Worm (Caenorhabditis elegans) whole organism, mixed stage, embryonic: ENCODE measurements around the gene col-165.
A peak's percentile ranks its signal among the peaks of the same experiment; 100 is the strongest.

ENCODE experiments used
- M03D4.4 ChIP-seq: sonication (generic microtip); optimal IDR thresholded peaks from 2 replicates; lab custom pipeline; 2017; ENCODE audit warnings: mild to moderate bottlenecking, missing genetic modification characterization, missing compliant biosample characterization
- bed-3 ChIP-seq: fragments of 200-800 bp; sonication (Bioruptor generic); optimal IDR thresholded peaks from 3 replicates; lab custom pipeline; 2018; ENCODE audit warnings: mild to moderate bottlenecking, missing genetic modification characterization, moderate library complexity, missing compliant biosample characterization
- blmp-1 ChIP-seq: fragments of 150-350 bp; optimal IDR thresholded peaks from 2 replicates; lab custom pipeline; 2014; ENCODE audit warnings: missing biosample characterization, missing genetic modification characterization
- ceh-39 ChIP-seq: fragments of 150-350 bp; optimal IDR thresholded peaks from 2 replicates; lab custom pipeline; 2014; ENCODE audit warnings: missing biosample characterization, missing genetic modification characterization
- ceh-43 ChIP-seq: fragments of 200-800 bp; sonication (Bioruptor generic); optimal IDR thresholded peaks from 2 replicates; lab custom pipeline; 2018; ENCODE audit warnings: mild to moderate bottlenecking, missing genetic modification characterization, moderate library complexity, missing compliant biosample characterization
- ceh-83 ChIP-seq: fragments of 200-800 bp; sonication (Bioruptor generic); optimal IDR thresholded peaks from 2 replicates; lab custom pipeline; 2018; ENCODE audit warnings: mild to moderate bottlenecking, missing genetic modification characterization, missing compliant biosample characterization
- ces-1 ChIP-seq: fragments of 150-350 bp; optimal IDR thresholded peaks from 2 replicates; lab custom pipeline; 2014; ENCODE audit warnings: missing biosample characterization, missing genetic modification reagents, missing genetic modification characterization
- cnd-1 ChIP-seq: fragments of 200-800 bp; sonication (Bioruptor generic); optimal IDR thresholded peaks from 2 replicates; lab custom pipeline; 2018; ENCODE audit warnings: mild to moderate bottlenecking, missing genetic modification characterization, missing compliant biosample characterization
- drap-1 ChIP-seq: fragments of 200-800 bp; sonication (Bioruptor generic); optimal IDR thresholded peaks from 3 replicates; lab custom pipeline; 2018; ENCODE audit warnings: mild to moderate bottlenecking, missing genetic modification characterization, missing compliant biosample characterization
- elt-1 ChIP-seq: sonication (generic microtip); optimal IDR thresholded peaks from 2 replicates; lab custom pipeline; 2017; ENCODE audit warnings: missing genetic modification characterization, mild to moderate bottlenecking, missing compliant biosample characterization, antibody characterized with exemption, moderate library complexity, borderline replicate concordance; ENCODE audit not compliant: insufficient read depth
- elt-3 ChIP-seq: fragments of 150-350 bp; optimal IDR thresholded peaks from 2 replicates; lab custom pipeline; 2014; ENCODE audit warnings: missing biosample characterization, missing genetic modification characterization
- flh-1 ChIP-seq: fragments of 200-800 bp; sonication (Bioruptor generic); optimal IDR thresholded peaks from 2 replicates; lab custom pipeline; 2018; ENCODE audit warnings: mild to moderate bottlenecking, missing genetic modification characterization, moderate library complexity, missing compliant biosample characterization
- ham-2 ChIP-seq: fragments of 200-800 bp; sonication (Bioruptor generic); optimal IDR thresholded peaks from 2 replicates; lab custom pipeline; 2018; ENCODE audit warnings: mild to moderate bottlenecking, missing genetic modification characterization, missing compliant biosample characterization
- hlh-1 ChIP-seq: fragments of 150-350 bp; optimal IDR thresholded peaks from 2 replicates; lab custom pipeline; 2014; ENCODE audit warnings: missing biosample characterization, missing genetic modification reagents, missing genetic modification characterization
- lin-13 ChIP-seq: fragments of 150-350 bp; optimal IDR thresholded peaks from 2 replicates; lab custom pipeline; 2014; ENCODE audit warnings: missing biosample characterization, missing genetic modification characterization
- lin-32 ChIP-seq: fragments of 200-800 bp; sonication (Bioruptor generic); optimal IDR thresholded peaks from 2 replicates; lab custom pipeline; 2018; ENCODE audit warnings: mild to moderate bottlenecking, missing genetic modification characterization, missing compliant biosample characterization
- lsy-2 ChIP-seq: fragments of 150-350 bp; optimal IDR thresholded peaks from 2 replicates; lab custom pipeline; 2014; ENCODE audit warnings: missing biosample characterization, missing genetic modification characterization
- mab-5 ChIP-seq: fragments of 150-350 bp; optimal IDR thresholded peaks from 2 replicates; lab custom pipeline; 2014; ENCODE audit warnings: missing biosample characterization, missing genetic modification characterization
- mep-1 ChIP-seq: fragments of 150-350 bp; optimal IDR thresholded peaks from 2 replicates; lab custom pipeline; 2017; ENCODE audit warnings: missing biosample characterization, missing genetic modification reagents, missing genetic modification characterization, inconsistent platforms
- mls-2 ChIP-seq: sonication (generic microtip); optimal IDR thresholded peaks from 2 replicates; lab custom pipeline; 2016; ENCODE audit warnings: mild to moderate bottlenecking, missing genetic modification characterization, moderate library complexity, missing compliant biosample characterization
- nhr-12 ChIP-seq: fragments of 150-350 bp; optimal IDR thresholded peaks from 2 replicates; lab custom pipeline; 2014; ENCODE audit warnings: missing biosample characterization, missing genetic modification characterization
- nhr-2 ChIP-seq: fragments of 150-350 bp; optimal IDR thresholded peaks from 2 replicates; lab custom pipeline; 2014; ENCODE audit warnings: missing biosample characterization, missing genetic modification characterization
- nhr-237 ChIP-seq: fragments of 150-350 bp; optimal IDR thresholded peaks from 2 replicates; lab custom pipeline; 2014; ENCODE audit warnings: missing biosample characterization, missing genetic modification characterization
- nhr-28 ChIP-seq: fragments of 150-350 bp; optimal IDR thresholded peaks from 2 replicates; lab custom pipeline; 2014; ENCODE audit warnings: missing biosample characterization, missing genetic modification characterization
- nhr-76 ChIP-seq: sonication (generic microtip); optimal IDR thresholded peaks from 2 replicates; lab custom pipeline; 2017; ENCODE audit warnings: missing biosample characterization, missing genetic modification characterization
- pha-4 ChIP-seq: fragments of 150-350 bp; optimal IDR thresholded peaks from 2 replicates; lab custom pipeline; 2018; ENCODE audit warnings: missing biosample characterization, missing genetic modification reagents, missing genetic modification characterization
- sem-2 ChIP-seq: fragments of 200-800 bp; sonication (Bioruptor generic); optimal IDR thresholded peaks from 2 replicates; lab custom pipeline; 2018; ENCODE audit warnings: mild to moderate bottlenecking, missing genetic modification characterization, missing compliant biosample characterization
- snpc-4 ChIP-seq: fragments of 150-350 bp; optimal IDR thresholded peaks from 2 replicates; lab custom pipeline; 2014; ENCODE audit warnings: missing biosample characterization, missing genetic modification characterization
- sptf-1 ChIP-seq: sonication (generic microtip); optimal IDR thresholded peaks from 2 replicates; lab custom pipeline; 2017; ENCODE audit warnings: mild to moderate bottlenecking, missing genetic modification characterization, moderate library complexity, missing compliant biosample characterization
- tbx-8 ChIP-seq: fragments of 200-800 bp; sonication (Bioruptor generic); optimal IDR thresholded peaks from 2 replicates; lab custom pipeline; 2018; ENCODE audit warnings: mild to moderate bottlenecking, missing genetic modification characterization, moderate library complexity, missing compliant biosample characterization
- unc-120 ChIP-seq: sonication (generic microtip); optimal IDR thresholded peaks from 2 replicates; lab custom pipeline; 2017; ENCODE audit warnings: missing genetic modification characterization, missing compliant biosample characterization; ENCODE audit not compliant: poor library complexity, severe bottlenecking
- unc-39 ChIP-seq: fragments of 150-350 bp; optimal IDR thresholded peaks from 2 replicates; lab custom pipeline; 2014; ENCODE audit warnings: missing biosample characterization, missing genetic modification characterization
- unc-62 ChIP-seq: fragments of 150-350 bp; optimal IDR thresholded peaks from 2 replicates; lab custom pipeline; 2014; ENCODE audit warnings: missing biosample characterization, missing genetic modification reagents, missing genetic modification characterization
- zip-8 ChIP-seq: fragments of 150-350 bp; optimal IDR thresholded peaks from 2 replicates; lab custom pipeline; 2014; ENCODE audit warnings: missing biosample characterization, missing genetic modification characterization
- ztf-11 ChIP-seq: fragments of 150-350 bp; optimal IDR thresholded peaks from 2 replicates; lab custom pipeline; 2014; ENCODE audit warnings: missing biosample characterization, missing genetic modification characterization

col-165 gene

ce11 chrX:4383316-4383936 is 30.0 kb downstream of the col-165 start, which contains the start of gene lst-2:
TSS of gene lst-2 (minus strand) at chrX:4383366.
- TF ChIP-seq hlh-1 (tag; lab: Kevin White, UChicago) (no peak), mep-1 (tag; lab: Kevin White, UChicago) (no peak), lin-32 (GFP tag; lab: Kevin White, UChicago) (no peak), M03D4.4 (no peak), elt-3 (tag; lab: Kevin White, UChicago) (no peak), mab-5 (no peak)

- TF ChIP-seq ztf-11 (tag; lab: Kevin White, UChicago) (no peak), nhr-28 (tag; lab: Kevin White, UChicago) (no peak), lin-32 (GFP tag; lab: Kevin White, UChicago) (no peak), zip-8 (no peak), hlh-1 (tag; lab: Kevin White, UChicago) (no peak)
These were observed 33.1 kb downstream of the col-165 start for ce11 chrX:4386493-4386892.

ce11 chrX:4388834-4389409 is 35.5 kb downstream of the col-165 start, which contains the start of gene dpy-23:
TSS of gene dpy-23 (plus strand) at chrX:4389359.
- TF ChIP-seq ceh-83 (GFP tag; lab: Kevin White, UChicago) = no peak
- no peak for TF ChIP-seq snpc-4 (tag; lab: Kevin White, UChicago)
- TF ChIP-seq hlh-1 (tag; lab: Kevin White, UChicago) = peak; percentile 82
- no peak for TF ChIP-seq nhr-28 (tag; lab: Kevin White, UChicago)
- TF ChIP-seq ztf-11 (tag; lab: Kevin White, UChicago) = peak; percentile 69
- TF ChIP-seq lin-13 (tag; lab: Kevin White, UChicago) = peak; percentile 71
- no peak for TF ChIP-seq flh-1 (GFP tag; lab: Kevin White, UChicago)
- peak; percentile 20 for TF ChIP-seq nhr-12 (tag; lab: Kevin White, UChicago)
- TF ChIP-seq lin-32 (GFP tag; lab: Kevin White, UChicago) = no peak
- peak; percentile 87 for TF ChIP-seq unc-62
- TF ChIP-seq mep-1 (tag; lab: Kevin White, UChicago) = peak; percentile 83
- TF ChIP-seq unc-39 = no peak
- peak; percentile 93 for TF ChIP-seq nhr-237 (tag; lab: Kevin White, UChicago)
- peak; percentile 88 for TF ChIP-seq ham-2 (GFP tag; lab: Kevin White, UChicago)
- TF ChIP-seq ces-1 = peak; percentile 91
- peak; percentile 19 for TF ChIP-seq M03D4.4
- TF ChIP-seq pha-4 (tag; lab: Kevin White, UChicago) = peak; percentile 93
- no peak for TF ChIP-seq mab-5
- TF ChIP-seq nhr-76 (tag; lab: Kevin White, UChicago) = no peak
- TF ChIP-seq tbx-8 (GFP tag; lab: Kevin White, UChicago) = no peak
- TF ChIP-seq unc-120 (tag; lab: Kevin White, UChicago) = peak; percentile 92
- peak; percentile 48 for TF ChIP-seq drap-1
- TF ChIP-seq elt-1 = no peak
- no peak for TF ChIP-seq bed-3 (GFP tag; lab: Kevin White, UChicago)
- TF ChIP-seq nhr-2 (tag; lab: Kevin White, UChicago) = no peak
- no peak for TF ChIP-seq sem-2 (GFP tag; lab: Kevin White, UChicago)
- peak; percentile 59 for TF ChIP-seq sptf-1 (tag; lab: Kevin White, UChicago)
- no peak for TF ChIP-seq elt-3 (tag; lab: Kevin White, UChicago)
- peak; percentile 11 for TF ChIP-seq cnd-1
- peak; percentile 78 for TF ChIP-seq lsy-2 (tag; lab: Kevin White, UChicago)
- no peak for TF ChIP-seq blmp-1 (tag; lab: Kevin White, UChicago)
- TF ChIP-seq ceh-39 (tag; lab: Kevin White, UChicago) = peak; percentile 69
- TF ChIP-seq ceh-43 = peak; percentile 28
- peak; percentile 65 for TF ChIP-seq mls-2 (tag; lab: Kevin White, UChicago)
- TF ChIP-seq zip-8 = no peak
